Worm (Caenorhabditis elegans) whole organism, young adult: ENCODE data around the gene F41F3.3.
A peak's percentile ranks its signal among the peaks of the same experiment; 100 is the strongest.

ENCODE experiments used
- B0261.1 ChIP-seq: sonication (generic microtip); optimal IDR thresholded peaks from 2 replicates; lab custom pipeline; 2016; ENCODE audit warnings: mild to moderate bottlenecking, missing genetic modification characterization, moderate library complexity, missing compliant biosample characterization
- B0336.3 ChIP-seq: fragments of 200-800 bp; sonication (Bioruptor generic); IDR thresholded peaks from 2 replicates; pipeline ENCODE4 v1.3.6; 2022; ENCODE audit warnings: missing genetic modification characterization, missing compliant biosample characterization
- F22D6.2 ChIP-seq: sonication (generic microtip); optimal IDR thresholded peaks from 2 replicates; lab custom pipeline; 2016; ENCODE audit warnings: mild to moderate bottlenecking, missing genetic modification characterization, missing compliant biosample characterization
- F37B4.10 ChIP-seq: fragments of 200-800 bp; sonication (Bioruptor generic); IDR thresholded peaks from 2 replicates; pipeline ENCODE4 v1.3.6; 2022; ENCODE audit warnings: missing genetic modification characterization, missing compliant biosample characterization
- K12H6.12 ChIP-seq: fragments of 200-800 bp; sonication (Bioruptor generic); optimal IDR thresholded peaks from 2 replicates; lab custom pipeline; 2018; ENCODE audit warnings: mild to moderate bottlenecking, missing genetic modification characterization, missing compliant biosample characterization
- T07F8.4 ChIP-seq: sonication (generic microtip); optimal IDR thresholded peaks from 2 replicates; lab custom pipeline; 2016; ENCODE audit warnings: mild to moderate bottlenecking, missing genetic modification characterization, moderate library complexity, missing compliant biosample characterization
- Y53G8AR.9 ChIP-seq: fragments of 200-800 bp; sonication (Bioruptor generic); conservative IDR thresholded peaks from 2 replicates; pipeline ENCODE4 v1.3.6; 2022; ENCODE audit warnings: missing genetic modification reagents, missing genetic modification characterization, missing compliant biosample characterization
- Y79H2A.3 ChIP-seq: fragments of 200-800 bp; sonication (Bioruptor generic); conservative IDR thresholded peaks from 2 replicates; pipeline ENCODE4 v1.3.6; 2022; ENCODE audit warnings: missing genetic modification reagents, missing genetic modification characterization, missing compliant biosample characterization
- aptf-3 ChIP-seq: fragments of 200-800 bp; sonication (Bioruptor generic); IDR thresholded peaks from 2 replicates; pipeline ENCODE4 v1.3.6; 2022; ENCODE audit warnings: missing genetic modification characterization, missing compliant biosample characterization
- bed-1 ChIP-seq: fragments of 200-800 bp; sonication (Bioruptor generic); IDR thresholded peaks from 2 replicates; pipeline ENCODE4 v1.3.6; 2022; ENCODE audit warnings: missing genetic modification reagents, missing genetic modification characterization, missing compliant biosample characterization
- cebp-2 ChIP-seq: fragments of 200-800 bp; sonication (Bioruptor generic); IDR thresholded peaks from 2 replicates; pipeline ENCODE4 v1.3.6; 2022; ENCODE audit warnings: missing genetic modification characterization, missing compliant biosample characterization
- ceh-40 ChIP-seq: fragments of 200-800 bp; sonication (Bioruptor generic); IDR thresholded peaks from 2 replicates; pipeline ENCODE4 v1.3.6; 2022; ENCODE audit warnings: missing genetic modification characterization, missing compliant biosample characterization
- ceh-58 ChIP-seq: fragments of 200-800 bp; sonication (Bioruptor generic); IDR thresholded peaks from 2 replicates; pipeline ENCODE4 v1.3.6; 2022; ENCODE audit warnings: missing genetic modification characterization, missing compliant biosample characterization
- ceh-91 ChIP-seq: fragments of 200-800 bp; sonication (Bioruptor generic); IDR thresholded peaks from 2 replicates; pipeline ENCODE4 v1.3.6; 2022; ENCODE audit warnings: missing genetic modification reagents, missing genetic modification characterization, missing compliant biosample characterization
- dox-1 ChIP-seq: fragments of 200-800 bp; sonication (Bioruptor generic); IDR thresholded peaks from 2 replicates; pipeline ENCODE4 v1.3.6; 2022; ENCODE audit warnings: missing genetic modification reagents, missing genetic modification characterization, missing compliant biosample characterization
- dpl-1 ChIP-seq: fragments of 150-350 bp; optimal IDR thresholded peaks from 2 replicates; lab custom pipeline; 2014; ENCODE audit warnings: missing biosample characterization, missing genetic modification reagents, missing genetic modification characterization
- efl-1 ChIP-seq: fragments of 150-350 bp; optimal IDR thresholded peaks from 2 replicates; lab custom pipeline; 2014; ENCODE audit warnings: missing biosample characterization, missing genetic modification reagents, missing genetic modification characterization
- egrh-3 ChIP-seq: fragments of 200-800 bp; sonication (Bioruptor generic); IDR thresholded peaks from 2 replicates; pipeline ENCODE4 v1.3.6; 2022; ENCODE audit warnings: missing genetic modification reagents, missing genetic modification characterization, missing compliant biosample characterization
- ekl-4 ChIP-seq: fragments of 200-800 bp; sonication (Bioruptor generic); IDR thresholded peaks from 2 replicates; pipeline ENCODE4 v1.3.6; 2022; ENCODE audit warnings: missing genetic modification reagents, missing genetic modification characterization, missing compliant biosample characterization
- gei-17 ChIP-seq: fragments of 200-800 bp; sonication (Bioruptor generic); optimal IDR thresholded peaks from 2 replicates; lab custom pipeline; 2018; ENCODE audit warnings: mild to moderate bottlenecking, missing genetic modification characterization, missing compliant biosample characterization
- him-1 ChIP-seq: sonication (generic microtip); optimal IDR thresholded peaks from 2 replicates; lab custom pipeline; 2016; ENCODE audit warnings: missing genotype, missing genetic modification reagents, missing genetic modification characterization, missing compliant biosample characterization
- hlh-12 ChIP-seq: sonication (generic microtip); optimal IDR thresholded peaks from 2 replicates; lab custom pipeline; 2016; ENCODE audit warnings: missing genetic modification characterization, missing compliant biosample characterization
- hlh-26 ChIP-seq: fragments of 200-800 bp; sonication (Bioruptor generic); conservative IDR thresholded peaks from 2 replicates; pipeline ENCODE4 v1.3.6; 2022; ENCODE audit warnings: missing genetic modification reagents, missing genetic modification characterization, missing compliant biosample characterization
- hsf-1 ChIP-seq: fragments of 200-800 bp; sonication (Bioruptor generic); IDR thresholded peaks from 2 replicates; pipeline ENCODE4 v1.3.6; 2022; ENCODE audit warnings: missing genetic modification reagents, missing genetic modification characterization, missing compliant biosample characterization
- let-607 ChIP-seq, 2 experiments: fragments of 200-800 bp in 1 of 2; sonication (Bioruptor generic) in 1 of 2; sonication (generic microtip) in 1 of 2; optimal IDR thresholded peaks; 2 replicates each; lab custom pipeline; 2016 to 2018; ENCODE audit warnings: mild to moderate bottlenecking in 2 of 2, missing compliant biosample characterization in 2 of 2, missing genetic modification characterization in 2 of 2, moderate library complexity in 2 of 2, missing genotype in 1 of 2
- lin-35 ChIP-seq, 3 experiments: fragments of 150-350 bp in 2 of 3; sonication (generic microtip) in 1 of 3; optimal IDR thresholded peaks; 2 replicates each; lab custom pipeline; 2014 to 2018; ENCODE audit warnings: missing biosample characterization in 3 of 3, missing genetic modification characterization in 3 of 3, missing genetic modification reagents in 3 of 3
- lin-54 ChIP-seq: fragments of 200-800 bp; sonication (Bioruptor generic); optimal IDR thresholded peaks from 2 replicates; lab custom pipeline; 2018; ENCODE audit warnings: mild to moderate bottlenecking, missing genetic modification characterization, missing compliant biosample characterization
- lsy-27 ChIP-seq: sonication (generic microtip); optimal IDR thresholded peaks from 2 replicates; lab custom pipeline; 2017; ENCODE audit warnings: missing genetic modification characterization, mild to moderate bottlenecking, missing compliant biosample characterization, antibody characterized with exemption, missing genotype, borderline replicate concordance; ENCODE audit not compliant: insufficient read depth
- madf-8 ChIP-seq: fragments of 200-800 bp; sonication (Bioruptor generic); conservative IDR thresholded peaks from 2 replicates; pipeline ENCODE4 v1.3.6; 2022; ENCODE audit warnings: missing genetic modification reagents, missing genetic modification characterization, missing compliant biosample characterization
- mcd-1 ChIP-seq: fragments of 200-800 bp; sonication (Bioruptor generic); IDR thresholded peaks from 2 replicates; pipeline ENCODE4 v1.3.6; 2022; ENCODE audit warnings: missing genetic modification reagents, missing genetic modification characterization, missing compliant biosample characterization
- mes-4 ChIP-seq: sonication (generic microtip); optimal IDR thresholded peaks from 2 replicates; lab custom pipeline; 2016; ENCODE audit warnings: missing genotype, missing genetic modification characterization, missing compliant biosample characterization
- mxl-1 ChIP-seq: sonication (generic microtip); optimal IDR thresholded peaks from 2 replicates; lab custom pipeline; 2016; ENCODE audit warnings: missing genetic modification characterization, missing compliant biosample characterization
- nhr-179 ChIP-seq: sonication (generic microtip); optimal IDR thresholded peaks from 2 replicates; lab custom pipeline; 2016; ENCODE audit warnings: mild to moderate bottlenecking, missing genetic modification characterization, missing compliant biosample characterization
- nhr-27 ChIP-seq: fragments of 200-800 bp; sonication (Bioruptor generic); optimal IDR thresholded peaks from 2 replicates; lab custom pipeline; 2018; ENCODE audit warnings: mild to moderate bottlenecking, missing genetic modification characterization, moderate library complexity, missing compliant biosample characterization
- pbrm-1 ChIP-seq: fragments of 200-800 bp; sonication (Bioruptor generic); IDR thresholded peaks from 2 replicates; pipeline ENCODE4 v1.3.6; 2022; ENCODE audit warnings: missing genetic modification reagents, missing genetic modification characterization, missing compliant biosample characterization
- rpc-1 ChIP-seq, 2 experiments: fragments of 150-350 bp in 1 of 2; sonication (generic microtip) in 1 of 2; optimal IDR thresholded peaks; 2 replicates each; lab custom pipeline; 2014 to 2018; ENCODE audit warnings: missing biosample characterization in 1 of 2, missing genetic modification characterization in 1 of 2, missing genetic modification reagents in 1 of 2, missing genotype in 1 of 2
- snpc-1.3 ChIP-seq: sonication (generic microtip); optimal IDR thresholded peaks from 2 replicates; lab custom pipeline; 2017; ENCODE audit warnings: missing genetic modification characterization, mild to moderate bottlenecking, missing compliant biosample characterization, antibody characterized with exemption, moderate library complexity, missing genotype, missing genetic modification reagents; ENCODE audit not compliant: insufficient read depth
- snpc-3.4 ChIP-seq: sonication (generic microtip); optimal IDR thresholded peaks from 2 replicates; lab custom pipeline; 2017; ENCODE audit warnings: missing genetic modification characterization, mild to moderate bottlenecking, missing compliant biosample characterization, antibody characterized with exemption, moderate library complexity, missing genotype, missing genetic modification reagents
- somi-1 ChIP-seq: fragments of 200-800 bp; sonication (Bioruptor generic); optimal IDR thresholded peaks from 2 replicates; lab custom pipeline; 2018; ENCODE audit warnings: mild to moderate bottlenecking, missing genetic modification characterization, missing compliant biosample characterization
- tbp1 ChIP-seq: fragments of 200-800 bp; sonication (Bioruptor generic); optimal IDR thresholded peaks from 2 replicates; lab custom pipeline; 2018; ENCODE audit warnings: mild to moderate bottlenecking, missing genetic modification characterization, missing compliant biosample characterization
- tbx-9 ChIP-seq: sonication (generic microtip); optimal IDR thresholded peaks from 2 replicates; lab custom pipeline; 2016; ENCODE audit warnings: borderline replicate concordance, missing genetic modification characterization, inconsistent platforms, missing compliant biosample characterization
- xnd-1 ChIP-seq: sonication (generic microtip); optimal IDR thresholded peaks from 2 replicates; lab custom pipeline; 2016; ENCODE audit warnings: missing genotype, missing genetic modification reagents, missing genetic modification characterization, missing compliant biosample characterization
- zim-3 ChIP-seq: sonication (generic microtip); optimal IDR thresholded peaks from 2 replicates; lab custom pipeline; 2017; ENCODE audit warnings: mild to moderate bottlenecking, missing genetic modification characterization, moderate library complexity, missing compliant biosample characterization
- ztf-25 ChIP-seq: fragments of 200-800 bp; sonication (Bioruptor generic); IDR thresholded peaks from 2 replicates; pipeline ENCODE4 v1.3.6; 2022; ENCODE audit warnings: missing genetic modification reagents, missing genetic modification characterization, missing compliant biosample characterization
- ztf-28 ChIP-seq: fragments of 200-800 bp; sonication (Bioruptor generic); IDR thresholded peaks from 2 replicates; pipeline ENCODE4 v1.3.6; 2022; ENCODE audit warnings: missing genetic modification reagents, missing genetic modification characterization, missing compliant biosample characterization
- ztf-3 ChIP-seq: fragments of 200-800 bp; sonication (Bioruptor generic); optimal IDR thresholded peaks from 2 replicates; lab custom pipeline; 2018; ENCODE audit warnings: mild to moderate bottlenecking, missing genetic modification characterization, missing compliant biosample characterization

Gene F41F3.3

DNA sequence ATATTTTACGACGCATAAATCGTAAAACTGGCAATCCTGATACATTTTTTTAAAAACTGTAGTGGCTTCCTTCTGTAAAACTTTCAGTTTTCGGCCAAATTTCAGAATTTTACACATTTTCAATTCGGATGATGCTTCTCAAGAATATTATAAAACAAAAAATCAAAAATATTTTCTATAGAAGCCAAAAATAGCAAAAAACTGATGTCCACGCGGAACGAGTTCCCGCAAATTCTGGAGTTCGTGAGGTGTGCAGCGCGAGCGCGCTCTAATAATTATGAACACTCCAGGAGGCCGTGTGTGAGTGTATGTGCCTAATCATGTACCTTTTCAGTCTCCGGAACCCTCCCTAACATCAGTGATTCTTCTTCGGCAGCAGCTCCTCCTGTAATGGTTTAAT lies 30.8 kb downstream of the F41F3.3 start, which contains the start of gene sumv-2:
Gene sumv-2, plus strand, starts transcription at position 301 of the 400 bp plus-strand sequence.
- TF ChIP-seq hlh-12 (tag; lab: Kevin White, UChicago) (no peak), xnd-1 (no peak), lin-35 (GFP tag; optimal IDR thresholded peaks at IDR 0.05; lab: Kevin White, UChicago) (no peak), efl-1 (GFP tag; lab: Kevin White, UChicago) (no peak), B0336.3 (GFP tag; lab: Robert Waterston, UW) (no peak), let-607 (tag; optimal IDR thresholded peaks at IDR 0.05; lab: Kevin White, UChicago) (no peak), egrh-3 (GFP tag; lab: Robert Waterston, UW) (no peak), lin-54 (GFP tag; lab: Kevin White, UChicago) (no peak), F37B4.10 (GFP tag; lab: Robert Waterston, UW) (no peak), somi-1 (GFP tag; lab: Kevin White, UChicago) (no peak), tbp1 (GFP tag; lab: Kevin White, UChicago) (no peak), snpc-1.3 (tag; lab: Kevin White, UChicago) (no peak), mcd-1 (GFP tag; lab: Robert Waterston, UW) (no peak), cebp-2 (GFP tag; lab: Robert Waterston, UW) (no peak), hlh-26 (GFP tag; lab: Robert Waterston, UW) (no peak), ztf-3 (GFP tag; lab: Kevin White, UChicago) (no peak), ekl-4 (GFP tag; lab: Robert Waterston, UW) (no peak), nhr-179 (tag; lab: Kevin White, UChicago) (no peak)

DNA sequence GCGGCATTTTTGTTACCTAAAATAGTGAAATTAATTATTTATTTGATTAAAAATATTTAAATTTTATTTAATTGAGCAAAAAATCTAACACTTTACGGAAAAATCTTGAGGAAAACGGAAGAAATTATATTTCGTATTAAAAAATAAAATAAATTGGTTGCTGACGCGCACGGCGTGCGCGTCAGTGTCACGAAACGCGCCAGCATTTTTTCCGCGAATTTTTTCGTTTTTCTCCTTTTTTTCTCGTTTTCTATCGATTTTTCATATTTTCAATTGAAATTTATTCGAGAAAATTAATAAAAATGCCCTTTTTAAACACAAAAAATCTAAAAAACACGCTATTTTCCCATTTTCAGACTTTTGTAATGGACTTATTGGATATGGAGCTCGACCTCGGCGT lies 32.2 kb downstream of the F41F3.3 start, which contains the start of the genes Y61A9LA.10 and F54D11.4:
Gene Y61A9LA.10, minus strand, starts transcription at position 16 of the 400 bp plus-strand sequence.
Gene F54D11.4, plus strand, starts transcription at position 350 of the 400 bp plus-strand sequence.
- TF ChIP-seq efl-1 (GFP tag; lab: Kevin White, UChicago) (peak; percentile 67), zim-3 (tag; lab: Kevin White, UChicago) (no peak), ekl-4 (GFP tag; lab: Robert Waterston, UW) (no peak), snpc-3.4 (peak; percentile 39), him-1 (peak; percentile 27), Y79H2A.3 (GFP tag; lab: Robert Waterston, UW) (no peak), nhr-27 (tag; lab: Kevin White, UChicago) (no peak), bed-1 (GFP tag; lab: Robert Waterston, UW) (no peak), pbrm-1 (GFP tag; lab: Robert Waterston, UW) (no peak; the same call in 1 of the 2 replicates), dpl-1 (GFP tag; lab: Kevin White, UChicago) (peak; percentile 44), aptf-3 (no peak), K12H6.12 (tag; lab: Kevin White, UChicago) (no peak), egrh-3 (GFP tag; lab: Robert Waterston, UW) (no peak), ceh-91 (GFP tag; lab: Robert Waterston, UW) (no peak), rpc-1 (optimal IDR thresholded peaks at IDR 0.05; lab: Kevin White, UChicago) (no peak), rpc-1 (tag; optimal IDR thresholded peaks at IDR 0.05; lab: Kevin White, UChicago) (no peak), mxl-1 (tag; lab: Kevin White, UChicago) (no peak), F22D6.2 (tag; lab: Kevin White, UChicago) (no peak), lsy-27 (no peak), hsf-1 (no peak), mes-4 (tag; lab: Kevin White, UChicago) (no peak), tbx-9 (no peak), Y53G8AR.9 (0 out of 2 replicates have a peak, but pooled peaks have one; percentile 15), B0336.3 (GFP tag; lab: Robert Waterston, UW) (0 out of 2 replicates have a peak, but pooled peaks have one; percentile 26), hlh-12 (tag; lab: Kevin White, UChicago) (no peak), ztf-25 (GFP tag; lab: Robert Waterston, UW) (no peak), B0261.1 (tag; lab: Kevin White, UChicago) (no peak), let-607 (tag; optimal IDR thresholded peaks at IDR 0.05; lab: Kevin White, UChicago) (no peak), gei-17 (GFP tag; lab: Kevin White, UChicago) (no peak), ceh-58 (GFP tag; lab: Robert Waterston, UW) (no peak), ztf-28 (GFP tag; lab: Robert Waterston, UW) (no peak), ceh-40 (no peak), madf-8 (GFP tag; lab: Robert Waterston, UW) (no peak; the same call in 1 of the 2 replicates), dox-1 (GFP tag; lab: Robert Waterston, UW) (no peak), T07F8.4 (tag; lab: Kevin White, UChicago) (no peak)
